Worm (Caenorhabditis elegans) whole organism, L2 larva: Measurements from ENCODE around the gene K03B8.14.

Experiments used
- C34F6.9 ChIP-seq: fragments of 150-350 bp; optimal IDR thresholded peaks from 2 replicates; lab custom pipeline; 2014; ENCODE audit warnings: missing biosample characterization, missing genetic modification characterization
- egl-27 ChIP-seq: sonication (generic microtip); optimal IDR thresholded peaks from 3 replicates; lab custom pipeline; 2017; ENCODE audit warnings: missing biosample characterization, missing genetic modification reagents, missing genetic modification characterization
- lin-13 ChIP-seq: fragments of 150-350 bp; optimal IDR thresholded peaks from 2 replicates; lab custom pipeline; 2014; ENCODE audit warnings: missing biosample characterization, missing genetic modification reagents, missing genetic modification characterization
- lsy-2 ChIP-seq, 2 experiments: fragments of 150-350 bp in 1 of 2; sonication (generic microtip) in 1 of 2; optimal IDR thresholded peaks; 2 replicates each; lab custom pipeline; 2014 to 2017; ENCODE audit warnings: missing biosample characterization in 2 of 2, missing genetic modification characterization in 2 of 2
- nhr-11 ChIP-seq: fragments of 150-350 bp; optimal IDR thresholded peaks from 2 replicates; lab custom pipeline; 2014; ENCODE audit warnings: missing biosample characterization, missing genetic modification characterization
- skn-1 ChIP-seq: sonication (generic microtip); optimal IDR thresholded peaks from 2 replicates; lab custom pipeline; 2017; ENCODE audit warnings: missing biosample characterization, missing genetic modification characterization
- unc-39 ChIP-seq: fragments of 150-350 bp; optimal IDR thresholded peaks from 2 replicates; lab custom pipeline; 2014; ENCODE audit warnings: missing biosample characterization, missing genetic modification characterization
- ztf-11 ChIP-seq: sonication (generic microtip); optimal IDR thresholded peaks from 2 replicates; lab custom pipeline; 2017; ENCODE audit warnings: missing biosample characterization, missing genetic modification characterization

DNA sequence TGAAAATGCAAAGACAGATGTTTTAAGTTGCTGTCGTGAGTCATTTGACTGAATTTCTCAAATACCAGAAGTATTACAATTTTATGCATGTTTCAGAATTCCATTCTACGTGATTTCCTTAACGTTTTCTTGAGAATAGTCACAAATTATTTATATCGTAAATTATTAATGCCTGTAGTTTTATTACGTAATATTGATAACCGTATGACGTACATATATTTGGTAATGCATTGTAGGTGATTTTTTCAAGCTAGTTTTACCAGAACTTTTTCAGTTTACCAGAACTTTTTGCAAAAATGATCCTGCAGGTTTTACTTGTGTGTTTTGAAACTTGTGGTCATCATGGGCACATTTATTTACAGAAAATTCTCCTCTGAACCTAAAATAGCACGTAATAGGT, 16.4 kb upstream of the K03B8.14 start:
- TF ChIP-seq ztf-11 (tag; lab: Kevin White, UChicago), result no peak
- no peak for TF ChIP-seq unc-39
- no peak for TF ChIP-seq skn-1
- TF ChIP-seq nhr-11 (tag; lab: Kevin White, UChicago), result no peak
- TF ChIP-seq C34F6.9 (tag; lab: Kevin White, UChicago), result no peak
- TF ChIP-seq lin-13 (GFP tag; lab: Kevin White, UChicago), result no peak
- TF ChIP-seq egl-27 (tag; lab: Kevin White, UChicago), result no peak
- no peak for TF ChIP-seq lsy-2 (tag; optimal IDR thresholded peaks at IDR 0.05; lab: Kevin White, UChicago)
